Worm (Caenorhabditis elegans) whole organism, dauer: Measurements from ENCODE around the gene jamp-1.
"Not testable (repeated sequence)": the region's sequence is repeated elsewhere in the genome, so short reads cannot be mapped to it uniquely, and the experiment has no call there.

Experiments
- unc-62 ChIP-seq: sonication (generic microtip); optimal IDR thresholded peaks from 2 replicates; lab custom pipeline; 2017; ENCODE audit warnings: missing biosample characterization, missing genetic modification reagents, missing genetic modification characterization

The jamp-1 gene

DNA sequence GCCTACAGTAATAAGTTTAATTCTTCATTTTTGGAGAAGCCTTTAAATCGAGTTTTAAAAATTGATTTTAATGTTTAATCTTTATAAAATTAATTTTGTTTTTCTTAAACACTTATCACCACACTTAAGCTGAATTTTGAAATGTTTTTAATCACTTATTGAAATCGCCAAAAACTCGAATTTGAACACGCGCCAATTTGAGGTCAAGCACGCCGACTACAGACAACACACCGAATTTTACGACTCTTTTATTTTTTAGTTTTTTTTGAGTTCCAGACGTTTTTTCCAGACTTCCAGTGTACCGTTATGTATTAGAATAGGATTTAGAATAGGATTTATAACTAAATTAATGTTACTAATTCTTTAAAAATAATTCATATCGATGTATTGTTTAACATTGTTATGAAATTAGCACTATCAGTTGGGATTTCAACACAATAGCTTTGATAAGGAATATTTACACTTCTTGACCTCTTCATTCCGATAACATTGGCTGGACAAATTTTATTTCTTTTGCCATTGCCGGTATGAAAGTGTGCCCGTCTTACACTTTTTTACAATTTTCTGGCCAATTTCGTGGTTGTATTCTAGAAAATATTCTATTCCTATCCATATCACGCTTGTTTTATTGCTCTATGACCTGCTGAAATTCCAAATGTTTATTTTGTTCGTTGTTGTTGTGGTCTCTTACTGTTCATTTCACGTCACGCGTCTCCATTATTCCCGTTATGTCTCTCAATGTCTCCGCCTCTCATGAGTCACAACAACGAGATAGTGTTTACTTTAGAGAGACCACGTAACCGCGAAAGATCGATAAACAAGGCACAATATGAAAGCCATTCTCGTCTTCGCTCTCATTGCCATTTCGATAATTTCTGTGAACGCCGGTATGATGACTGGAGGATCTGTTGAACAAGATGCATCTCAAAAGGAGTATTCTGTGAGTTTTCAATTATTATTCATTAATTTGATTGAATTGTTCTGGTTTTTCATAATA, 7.5 kb downstream of the jamp-1 start, which contains the start of gene cpi-2:
Gene cpi-2, plus strand, starts transcription at position 788 of the 997 bp plus-strand sequence.
- TF ChIP-seq unc-62 (GFP tag; lab: Kevin White, UChicago) = no peak

DNA sequence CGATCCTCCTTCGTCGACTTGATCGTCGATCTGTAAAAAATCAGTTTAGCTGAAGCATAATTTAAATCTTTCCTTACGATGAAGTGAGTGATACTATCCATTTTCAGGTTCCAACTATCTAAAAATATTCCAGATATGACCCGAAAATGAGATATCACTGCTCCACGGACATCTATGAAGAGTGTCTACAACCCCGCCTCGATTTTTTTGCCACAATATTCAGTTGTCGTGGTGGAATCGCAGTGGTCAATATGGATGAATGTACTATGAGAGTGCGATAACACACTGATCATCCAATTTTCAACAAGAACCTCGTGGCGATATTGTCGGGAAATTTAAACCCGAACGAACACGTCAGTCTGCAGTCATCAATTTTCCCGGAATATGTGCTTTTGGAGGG, 9.7 kb downstream of the jamp-1 start, which contains the start of gene R01B10.2:
Gene R01B10.2, minus strand, starts transcription at position 101 of the 400 bp plus-strand sequence.
- TF ChIP-seq unc-62 (GFP tag; lab: Kevin White, UChicago) = no peak

DNA sequence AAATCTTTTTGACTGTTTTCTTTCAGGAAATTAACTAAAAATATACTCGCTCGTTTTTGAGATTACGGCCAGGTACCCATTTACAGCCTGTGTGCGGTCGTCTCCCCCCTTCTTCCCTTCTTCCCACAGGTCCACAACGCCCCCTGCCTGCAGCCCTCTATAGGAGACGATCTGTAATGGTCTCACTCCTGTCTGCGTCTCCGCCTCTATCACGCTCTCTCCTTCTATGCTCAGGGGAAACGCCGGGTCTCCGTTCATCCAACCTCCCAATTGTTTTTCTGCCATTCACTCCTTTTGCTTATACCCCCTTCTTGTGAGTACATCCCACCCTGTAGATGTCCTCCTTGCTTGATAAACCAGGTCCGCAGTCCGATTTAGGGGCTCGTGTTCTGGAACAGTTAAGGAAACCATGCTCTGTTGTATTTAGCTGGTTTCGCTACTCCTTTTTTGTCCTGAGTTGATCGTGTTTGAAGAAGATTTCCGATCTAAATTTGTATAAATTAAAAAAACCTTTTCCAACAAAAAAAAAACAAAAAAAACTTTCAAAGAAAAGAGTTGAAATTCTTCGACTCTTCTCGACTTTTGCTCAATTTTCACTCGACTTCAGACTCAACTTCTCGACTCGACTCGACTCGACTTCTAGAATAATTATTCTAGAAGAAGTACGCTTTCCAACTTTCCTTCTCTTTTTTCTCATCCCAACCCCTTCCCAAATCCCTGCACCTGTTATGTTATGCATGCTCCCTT, 12.5 kb downstream of the jamp-1 start, which contains the start of gene F29G9.1:
Gene F29G9.1, plus strand, starts transcription at position 697 of the 747 bp plus-strand sequence.
- not testable (repeated sequence) for TF ChIP-seq unc-62 (GFP tag; lab: Kevin White, UChicago)

DNA sequence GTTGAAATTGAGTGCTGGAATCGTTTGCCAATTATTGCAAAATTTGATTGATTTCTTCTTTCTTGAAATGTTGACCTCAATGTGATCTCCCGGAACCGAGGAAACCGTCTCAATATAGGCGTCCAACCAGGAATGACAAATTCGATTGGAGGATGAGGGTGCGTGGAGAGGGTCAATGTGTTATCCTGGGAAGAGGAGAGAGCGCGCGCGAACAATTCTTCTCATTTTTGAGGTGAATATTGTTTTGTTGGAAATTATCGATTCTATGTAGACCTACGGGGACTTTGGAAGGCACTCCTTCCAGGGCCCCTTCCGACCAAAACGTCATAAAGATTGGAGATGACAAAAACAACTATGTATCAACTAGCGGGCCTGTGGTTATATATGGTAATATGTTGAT, 14.5 kb downstream of the jamp-1 start:
- TF ChIP-seq unc-62 (GFP tag; lab: Kevin White, UChicago) = no peak

DNA sequence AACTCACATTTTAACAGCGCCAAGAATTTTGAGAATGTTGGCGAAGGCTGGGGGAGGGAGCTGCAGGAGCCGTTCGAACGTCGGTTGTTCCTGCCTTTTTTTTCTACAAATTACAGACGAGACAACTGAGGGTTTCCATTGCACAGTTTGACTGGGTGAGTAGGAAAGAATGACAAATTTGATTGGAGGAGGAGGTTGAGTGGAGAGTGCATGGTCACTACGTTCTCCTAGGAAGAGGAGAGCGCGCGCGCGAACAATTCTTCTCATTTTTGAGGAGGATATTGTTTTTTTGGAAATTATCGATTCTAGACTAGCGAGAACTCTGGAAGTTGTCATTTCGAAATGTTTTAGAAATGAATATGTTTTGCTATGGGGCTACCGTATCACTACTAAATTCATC, 16.3 kb downstream of the jamp-1 start, which contains the start of gene dhs-17:
Gene dhs-17, minus strand, starts transcription at position 101 of the 400 bp plus-strand sequence.
- TF ChIP-seq unc-62 (GFP tag; lab: Kevin White, UChicago) = no peak

DNA sequence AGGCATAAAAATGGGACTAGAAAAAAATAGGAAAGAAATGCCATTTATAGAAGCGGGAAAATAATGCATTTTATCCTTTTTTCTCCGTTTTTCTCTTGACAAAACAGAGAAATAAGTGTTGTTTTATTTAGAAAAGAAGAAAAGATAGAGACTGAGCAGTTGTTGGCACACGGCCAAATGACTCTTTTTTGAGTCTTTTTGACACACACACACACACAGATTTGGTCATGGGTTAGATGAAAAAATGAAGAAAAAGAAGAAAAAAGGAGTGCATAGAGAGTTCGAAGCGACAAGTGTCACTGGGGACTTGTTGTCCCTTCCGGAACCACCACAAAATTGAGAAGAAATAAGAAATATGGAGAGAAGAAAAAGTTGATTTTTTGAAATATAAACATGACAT, 17.5 kb downstream of the jamp-1 start:
- no peak for TF ChIP-seq unc-62 (GFP tag; lab: Kevin White, UChicago)

DNA sequence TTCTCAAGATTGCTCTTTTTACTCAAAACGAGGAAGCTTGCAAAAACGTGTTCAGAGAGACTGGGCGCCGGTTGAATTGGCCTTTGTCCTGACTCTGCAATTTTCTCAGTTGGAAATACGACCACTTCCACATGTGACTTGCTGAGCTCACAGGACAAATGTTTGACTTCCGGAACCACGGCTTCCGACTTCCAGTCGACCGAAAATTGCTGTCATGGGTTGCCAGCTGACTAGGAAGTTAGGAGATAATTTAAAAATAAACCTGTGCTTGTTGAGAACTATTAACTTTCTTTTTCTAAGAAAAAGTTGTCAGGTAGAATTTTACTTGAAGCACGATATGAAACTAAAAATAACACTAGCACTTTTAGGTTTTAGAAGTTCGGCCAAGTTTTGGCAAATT, 19.5 kb downstream of the jamp-1 start:
- no peak for TF ChIP-seq unc-62 (GFP tag; lab: Kevin White, UChicago)

DNA sequence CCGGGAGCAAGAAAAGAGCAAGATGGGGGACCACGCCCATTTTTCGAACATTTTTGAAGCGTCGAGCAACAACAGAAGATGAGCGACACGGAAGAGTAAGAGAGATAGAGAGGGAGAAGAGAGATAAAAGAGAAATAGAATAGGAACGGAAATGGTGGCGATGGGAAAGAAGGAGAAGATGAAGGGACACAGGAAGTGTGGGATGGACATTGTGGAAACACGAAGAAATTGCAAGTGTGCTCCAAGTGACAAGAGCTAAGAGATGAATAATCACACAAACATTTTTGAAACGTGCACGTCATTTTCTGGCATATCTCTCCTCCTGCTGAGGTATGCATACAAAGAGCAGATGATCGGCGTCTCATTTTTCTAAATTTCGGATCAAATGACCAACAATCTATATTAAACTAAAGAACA, 20.5 kb downstream of the jamp-1 start:
- TF ChIP-seq unc-62 (GFP tag; lab: Kevin White, UChicago) = no peak

DNA sequence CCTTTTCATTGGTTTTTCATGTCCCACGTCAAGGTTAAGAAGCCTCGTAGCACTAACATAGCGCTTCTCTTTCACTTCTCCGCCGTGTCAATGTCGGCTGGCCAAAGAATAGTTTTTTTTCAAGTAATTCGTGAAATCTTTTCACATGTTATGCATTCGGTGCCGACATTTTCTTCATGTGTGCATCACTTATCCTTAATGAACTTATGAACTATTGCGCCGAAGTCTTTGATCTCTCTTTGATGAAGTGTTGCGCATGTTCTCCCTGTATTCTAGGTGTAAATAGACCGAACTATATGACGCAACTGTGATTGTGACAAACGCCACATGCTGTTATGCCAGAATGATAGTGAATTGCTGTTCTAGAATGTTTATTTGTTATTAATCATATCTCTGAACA, 29.0 kb downstream of the jamp-1 start:
- TF ChIP-seq unc-62 (GFP tag; lab: Kevin White, UChicago) = no peak

DNA sequence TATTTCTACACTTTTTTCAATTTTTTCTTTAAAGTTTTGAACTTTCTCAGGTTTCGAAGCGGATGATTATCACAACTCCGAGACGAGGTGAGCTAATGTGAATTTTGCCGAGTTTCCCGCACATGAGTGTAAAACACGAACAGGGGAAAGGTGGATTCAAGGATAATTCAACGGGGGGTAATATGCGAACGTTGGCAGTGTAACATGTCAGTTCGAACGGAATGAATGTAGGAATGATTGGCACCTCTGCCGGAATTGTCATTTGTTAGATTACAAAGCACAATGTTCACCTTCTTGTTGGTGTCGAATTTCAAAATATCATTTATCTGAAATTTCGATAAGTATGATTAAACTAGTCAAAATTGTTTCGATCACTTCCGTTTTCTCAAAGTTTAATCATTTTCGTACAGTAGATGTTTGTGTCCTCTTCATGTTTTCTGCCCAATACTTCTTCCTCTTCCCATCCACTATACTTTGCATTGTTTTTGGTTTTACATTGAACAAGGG, 32.1 kb downstream of the jamp-1 start, which contains the start of gene picc-1:
Gene picc-1, plus strand, starts transcription at position 51 of the 507 bp plus-strand sequence.
- no peak for TF ChIP-seq unc-62 (GFP tag; lab: Kevin White, UChicago)

DNA sequence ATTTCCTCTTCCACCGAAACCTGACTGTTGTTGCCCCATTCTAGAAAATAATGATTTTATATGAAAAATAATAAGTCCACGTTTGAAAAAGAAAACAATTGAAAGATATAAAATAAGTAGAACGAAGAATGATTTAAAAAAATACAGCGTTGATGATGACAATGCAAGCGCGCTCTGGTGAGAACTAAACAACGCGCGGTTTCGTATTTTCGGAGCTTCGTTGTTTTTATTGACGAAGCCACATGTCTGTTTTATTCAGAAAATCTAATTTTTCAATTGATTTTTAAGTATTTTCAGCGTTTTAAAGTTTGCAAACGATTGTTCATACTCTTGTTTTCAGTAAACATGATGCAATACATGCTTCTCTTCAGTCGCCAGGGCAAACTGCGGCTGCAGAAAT, 33.4 kb downstream of the jamp-1 start, which contains the start of the genes rpt-2 and aps-1:
Gene rpt-2, minus strand, starts transcription at position 40 of the 400 bp plus-strand sequence.
Gene aps-1, plus strand, starts transcription at position 341 of the 400 bp plus-strand sequence.
- TF ChIP-seq unc-62 (GFP tag; lab: Kevin White, UChicago) = no peak

DNA sequence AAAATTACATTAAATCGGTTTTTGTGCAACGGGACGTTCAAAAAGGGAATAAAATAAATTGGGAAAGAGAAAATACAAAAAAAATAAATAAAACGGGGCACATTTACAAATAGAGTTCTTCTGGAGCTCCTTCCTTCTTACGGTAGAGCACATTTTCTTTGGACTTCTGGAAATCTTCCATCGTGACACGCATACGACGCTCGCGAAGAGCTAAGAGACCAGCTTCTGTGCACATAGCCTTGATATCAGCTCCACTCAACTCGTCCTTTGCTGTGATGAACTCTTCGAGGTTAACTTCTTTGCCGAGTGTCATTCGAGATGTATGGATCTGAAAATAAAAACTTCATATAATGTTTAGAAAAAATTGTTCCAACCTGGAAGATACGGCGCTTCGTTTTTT, 35.0 kb downstream of the jamp-1 start:
- no peak for TF ChIP-seq unc-62 (GFP tag; lab: Kevin White, UChicago)

DNA sequence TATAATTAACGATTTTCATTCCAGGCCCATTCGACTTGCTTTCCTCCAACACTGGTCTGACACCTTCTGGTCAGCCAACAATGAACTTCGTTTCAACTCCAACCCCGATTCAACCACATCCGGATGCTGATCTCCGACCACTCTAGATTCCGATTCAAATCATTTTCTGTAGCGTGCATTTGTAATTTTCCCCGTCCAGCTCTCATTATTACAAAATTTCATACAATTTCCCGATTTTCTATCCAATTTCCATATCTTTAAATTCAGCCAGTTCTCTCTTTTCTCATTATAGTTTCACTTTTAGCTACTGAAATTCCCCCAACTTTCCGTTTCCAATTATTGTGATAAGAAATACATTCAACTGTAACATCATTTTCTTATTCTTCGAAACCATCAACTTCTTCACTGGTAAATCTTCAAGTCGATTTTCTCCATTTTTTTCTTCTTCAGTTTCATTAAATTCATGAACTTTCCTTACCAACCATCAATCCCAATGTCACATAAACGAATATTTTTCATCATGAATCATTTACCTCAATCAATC, 35.4 kb downstream of the jamp-1 start:
- no peak for TF ChIP-seq unc-62 (GFP tag; lab: Kevin White, UChicago)

DNA sequence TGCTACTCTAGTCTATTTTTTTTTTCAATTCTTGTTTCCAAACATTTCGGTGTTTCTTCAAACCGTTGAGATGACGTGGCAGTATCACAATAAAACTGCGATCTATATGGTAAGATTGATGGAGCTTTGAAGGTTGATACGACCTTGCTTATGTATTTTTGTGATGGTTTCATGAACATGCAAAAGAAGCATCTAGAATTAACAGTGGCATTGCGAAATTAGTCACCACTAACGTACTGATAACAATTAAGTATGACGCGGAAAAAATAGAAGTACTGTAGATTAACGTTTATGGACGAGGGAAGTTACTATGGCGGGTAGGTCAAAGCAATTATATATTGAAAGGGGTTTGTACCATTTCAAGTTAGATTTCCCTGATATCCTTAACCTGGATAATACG, 38.7 kb downstream of the jamp-1 start:
- no peak for TF ChIP-seq unc-62 (GFP tag; lab: Kevin White, UChicago)

DNA sequence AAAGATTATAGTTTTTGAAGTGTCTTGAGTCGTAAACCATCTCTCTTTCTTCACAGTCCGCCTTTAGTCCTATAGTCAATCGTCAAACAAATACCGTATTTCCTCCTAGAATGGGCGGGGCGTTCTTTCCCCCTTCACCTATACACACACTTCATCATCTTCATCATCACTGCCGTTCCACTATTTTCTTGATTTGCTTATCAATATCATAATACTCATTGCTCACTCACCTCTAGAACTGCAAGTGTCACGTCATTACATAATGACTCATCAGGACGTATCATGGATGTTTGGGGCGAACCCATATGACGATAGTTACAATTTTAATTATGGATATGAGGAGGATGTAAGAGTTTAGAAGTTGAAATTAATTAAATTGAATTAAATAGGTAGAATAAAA, 40.4 kb downstream of the jamp-1 start:
- no peak for TF ChIP-seq unc-62 (GFP tag; lab: Kevin White, UChicago)
